Fruit fly (Drosophila melanogaster) whole organism, embryonic: ENCODE measurements around the gene Uba4.

Experiments used
- BEAF-32 ChIP-seq: fragments of 200-800 bp; sonication (Bioruptor generic); optimal IDR thresholded peaks from 3 replicates; lab custom pipeline; 2017; ENCODE audit warnings: missing biosample characterization, missing genetic modification characterization, mild to moderate bottlenecking, moderate library complexity, missing genetic modification reagents
- CG10366 ChIP-seq: fragments of 200-800 bp; sonication (Bioruptor generic); IDR thresholded peaks from 2 replicates; pipeline ENCODE4 v1.3.6; 2022; ENCODE audit warnings: missing biosample characterization, missing genetic modification characterization
- CG10462 ChIP-seq: fragments of 200-800 bp; sonication (Bioruptor generic); optimal IDR thresholded peaks from 2 replicates; lab custom pipeline; 2016; ENCODE audit warnings: missing biosample characterization, missing genetic modification characterization
- CG11456 ChIP-seq: fragments of 200-800 bp; sonication (Bioruptor generic); IDR thresholded peaks from 3 replicates; pipeline ENCODE4 v1.3.6; 2022; ENCODE audit warnings: missing biosample characterization, missing genetic modification characterization
- CG12942 ChIP-seq: fragments of 200-800 bp; sonication (Bioruptor generic); optimal IDR thresholded peaks from 3 replicates; lab custom pipeline; 2016; ENCODE audit warnings: missing biosample characterization, missing genetic modification characterization
- CG15696 ChIP-seq: fragments of 200-800 bp; sonication (Bioruptor generic); optimal IDR thresholded peaks from 2 replicates; lab custom pipeline; 2019; ENCODE audit warnings: missing biosample characterization, mild to moderate bottlenecking, missing genetic modification characterization, moderate library complexity
- CG18011 ChIP-seq: fragments of 200-800 bp; sonication (Bioruptor generic); optimal IDR thresholded peaks from 2 replicates; lab custom pipeline; 2017; ENCODE audit warnings: missing biosample characterization, missing genetic modification characterization, mild to moderate bottlenecking, moderate library complexity, missing genotype
- CG18764 ChIP-seq: fragments of 200-800 bp; sonication (Bioruptor generic); optimal IDR thresholded peaks from 3 replicates; lab custom pipeline; 2016; ENCODE audit warnings: missing biosample characterization, missing genetic modification characterization
- CG2116 ChIP-seq: fragments of 200-800 bp; sonication (Bioruptor generic); optimal IDR thresholded peaks from 3 replicates; lab custom pipeline; 2018; ENCODE audit warnings: missing biosample characterization, mild to moderate bottlenecking, missing genetic modification characterization
- CG30403 ChIP-seq: fragments of 200-800 bp; sonication (Bioruptor generic); optimal IDR thresholded peaks from 3 replicates; lab custom pipeline; 2016; ENCODE audit warnings: missing biosample characterization, missing genetic modification characterization
- CG31441 ChIP-seq: fragments of 200-800 bp; sonication (Bioruptor generic); IDR thresholded peaks from 2 replicates; pipeline ENCODE4 v1.3.6; 2022; ENCODE audit warnings: missing biosample characterization, missing genetic modification characterization
- CG3995 ChIP-seq: fragments of 200-800 bp; sonication (Bioruptor generic); optimal IDR thresholded peaks from 3 replicates; lab custom pipeline; 2016; ENCODE audit warnings: missing biosample characterization, missing genetic modification characterization
- CG6765 ChIP-seq: fragments of 200-800 bp; sonication (Bioruptor generic); optimal IDR thresholded peaks from 3 replicates; lab custom pipeline; 2017; ENCODE audit warnings: missing biosample characterization, mild to moderate bottlenecking, missing genetic modification characterization
- CG7745 ChIP-seq: fragments of 200-800 bp; sonication (Bioruptor generic); optimal IDR thresholded peaks from 2 replicates; lab custom pipeline; 2018; ENCODE audit warnings: missing biosample characterization, mild to moderate bottlenecking, missing genetic modification characterization, moderate library complexity
- CHES-1-like ChIP-seq: fragments of 200-800 bp; sonication (Bioruptor generic); optimal IDR thresholded peaks from 2 replicates; lab custom pipeline; 2016; ENCODE audit warnings: missing biosample characterization, missing genetic modification characterization
- Chrac-16 ChIP-seq: fragments of 200-800 bp; sonication (Bioruptor generic); optimal IDR thresholded peaks from 3 replicates; lab custom pipeline; 2016; ENCODE audit warnings: missing biosample characterization, missing genetic modification characterization
- Doc3 ChIP-seq: fragments of 200-800 bp; sonication (Bioruptor generic); IDR thresholded peaks from 3 replicates; pipeline ENCODE4 v1.3.6; 2022; ENCODE audit warnings: missing biosample characterization, missing genetic modification characterization; ENCODE audit not compliant: partially characterized antibody
- Dp ChIP-seq: fragments of 200-800 bp; sonication (Bioruptor generic); optimal IDR thresholded peaks from 2 replicates; lab custom pipeline; 2018; ENCODE audit warnings: missing biosample characterization, mild to moderate bottlenecking, missing genetic modification characterization, moderate library complexity
- Dref ChIP-seq: fragments of 200-800 bp; sonication (Bioruptor generic); IDR thresholded peaks from 2 replicates; pipeline ENCODE4 v1.3.6; 2022; ENCODE audit warnings: missing biosample characterization, missing genetic modification characterization
- Ets97D ChIP-seq: fragments of 200-800 bp; sonication (Bioruptor generic); optimal IDR thresholded peaks from 3 replicates; lab custom pipeline; 2016; ENCODE audit warnings: missing biosample characterization, missing genetic modification characterization
- HLH4C ChIP-seq: fragments of 200-800 bp; sonication (Bioruptor generic); IDR thresholded peaks from 3 replicates; pipeline ENCODE4 v1.3.6; 2022; ENCODE audit warnings: missing biosample characterization, missing genetic modification characterization; ENCODE audit not compliant: partially characterized antibody
- Hey ChIP-seq: fragments of 200-800 bp; sonication (Bioruptor generic); optimal IDR thresholded peaks from 3 replicates; lab custom pipeline; 2018; ENCODE audit warnings: missing biosample characterization, mild to moderate bottlenecking, missing genetic modification characterization
- Lim3 ChIP-seq: fragments of 200-800 bp; sonication (Bioruptor generic); IDR thresholded peaks from 2 replicates; pipeline ENCODE4 v1.3.6; 2022; ENCODE audit warnings: missing biosample characterization, missing genetic modification characterization
- Myb ChIP-seq: fragments of 200-800 bp; sonication (Bioruptor generic); optimal IDR thresholded peaks from 2 replicates; lab custom pipeline; 2016; ENCODE audit warnings: missing biosample characterization, missing genetic modification characterization
- Opbp ChIP-seq: fragments of 200-800 bp; sonication (Bioruptor generic); IDR thresholded peaks from 3 replicates; pipeline ENCODE4 v1.3.6; 2022; ENCODE audit warnings: missing biosample characterization, missing genetic modification characterization; ENCODE audit not compliant: partially characterized antibody
- TFAM ChIP-seq: fragments of 200-800 bp; sonication (Bioruptor generic); optimal IDR thresholded peaks from 2 replicates; lab custom pipeline; 2017; ENCODE audit warnings: missing biosample characterization, missing genetic modification characterization, inconsistent platforms
- Xbp1 ChIP-seq: fragments of 200-800 bp; sonication (Bioruptor generic); optimal IDR thresholded peaks from 3 replicates; lab custom pipeline; 2016; ENCODE audit warnings: missing biosample characterization, mild to moderate bottlenecking, missing genetic modification characterization
- YL-1 ChIP-seq: fragments of 200-800 bp; sonication (Bioruptor generic); optimal IDR thresholded peaks from 3 replicates; lab custom pipeline; 2017; ENCODE audit warnings: missing biosample characterization, mild to moderate bottlenecking, missing genetic modification characterization
- ase ChIP-seq: fragments of 200-800 bp; sonication (Bioruptor generic); IDR thresholded peaks from 3 replicates; pipeline ENCODE4 v1.3.6; 2022; ENCODE audit warnings: missing biosample characterization, missing genetic modification characterization
- az2 ChIP-seq: fragments of 200-800 bp; sonication (Bioruptor generic); optimal IDR thresholded peaks from 3 replicates; lab custom pipeline; 2016; ENCODE audit warnings: missing biosample characterization, missing genetic modification characterization
- cas ChIP-seq: fragments of 200-800 bp; sonication (Bioruptor generic); IDR thresholded peaks from 2 replicates; pipeline ENCODE4 v1.3.6; 2022; ENCODE audit warnings: missing biosample characterization, missing genetic modification characterization
- crp ChIP-seq, 2 experiments: fragments of 200-800 bp; sonication (Bioruptor generic); optimal IDR thresholded peaks; 2 replicates in 1 of 2; 3 replicates in 1 of 2; lab custom pipeline; 2017; ENCODE audit warnings: missing biosample characterization in 2 of 2, missing genetic modification characterization in 2 of 2, mild to moderate bottlenecking in 1 of 2, moderate library complexity in 1 of 2
- fd3F ChIP-seq: fragments of 200-800 bp; sonication (Bioruptor generic); optimal IDR thresholded peaks from 2 replicates; lab custom pipeline; 2018; ENCODE audit warnings: missing biosample characterization, mild to moderate bottlenecking, missing genetic modification characterization, moderate library complexity
- fd64A ChIP-seq: fragments of 200-800 bp; sonication (Bioruptor generic); optimal IDR thresholded peaks from 3 replicates; lab custom pipeline; 2018; ENCODE audit warnings: missing biosample characterization, mild to moderate bottlenecking, missing genetic modification characterization
- gem ChIP-seq: fragments of 200-800 bp; sonication (Bioruptor generic); optimal IDR thresholded peaks from 2 replicates; lab custom pipeline; 2019; ENCODE audit warnings: missing biosample characterization, mild to moderate bottlenecking, missing genetic modification characterization, moderate library complexity
- grau ChIP-seq: fragments of 200-800 bp; optimal IDR thresholded peaks from 3 replicates; lab custom pipeline; 2019; ENCODE audit warnings: missing biosample characterization, mild to moderate bottlenecking, missing genetic modification characterization, moderate library complexity
- gsb-n ChIP-seq: fragments of 200-800 bp; sonication (Bioruptor generic); optimal IDR thresholded peaks from 3 replicates; lab custom pipeline; 2018; ENCODE audit warnings: missing biosample characterization, mild to moderate bottlenecking, missing genetic modification characterization
- hbn ChIP-seq: fragments of 200-800 bp; sonication (Bioruptor generic); IDR thresholded peaks from 2 replicates; pipeline ENCODE4 v1.3.6; 2022; ENCODE audit warnings: missing biosample characterization, missing genetic modification characterization; ENCODE audit not compliant: partially characterized antibody
- lilli ChIP-seq: fragments of 200-800 bp; sonication (Bioruptor generic); optimal IDR thresholded peaks from 3 replicates; lab custom pipeline; 2016; ENCODE audit warnings: missing biosample characterization, missing genetic modification characterization
- otp ChIP-seq: fragments of 200-800 bp; sonication (Bioruptor generic); IDR thresholded peaks from 3 replicates; pipeline ENCODE4, ENCODE4 v1.3.6; 2022; ENCODE audit warnings: missing biosample characterization, missing genetic modification characterization
- p53 ChIP-seq: fragments of 200-800 bp; sonication (Bioruptor generic); optimal IDR thresholded peaks from 2 replicates; lab custom pipeline; 2016; ENCODE audit warnings: missing biosample characterization, missing genetic modification characterization
- pum ChIP-seq: fragments of 200-800 bp; sonication (Bioruptor generic); optimal IDR thresholded peaks from 2 replicates; lab custom pipeline; 2016; ENCODE audit warnings: missing biosample characterization, missing genetic modification characterization
- rib ChIP-seq: fragments of 200-800 bp; sonication (Bioruptor generic); IDR thresholded peaks from 2 replicates; pipeline ENCODE4 v1.3.6; 2022; ENCODE audit warnings: missing biosample characterization, missing genetic modification characterization
- sens ChIP-seq: fragments of 200-800 bp; sonication (Bioruptor generic); peaks from one replicate; lab custom pipeline; 2016; ENCODE audit warnings: missing biosample characterization, missing genetic modification characterization
- slou ChIP-seq: fragments of 200-800 bp; sonication (Bioruptor generic); optimal IDR thresholded peaks from 3 replicates; lab custom pipeline; 2016; ENCODE audit warnings: missing biosample characterization, missing genetic modification characterization
- stwl ChIP-seq: fragments of 200-800 bp; sonication (Bioruptor generic); optimal IDR thresholded peaks from 3 replicates; lab custom pipeline; 2018; ENCODE audit warnings: missing biosample characterization, mild to moderate bottlenecking, missing genetic modification characterization, moderate library complexity
- tap ChIP-seq: fragments of 200-800 bp; optimal IDR thresholded peaks from 3 replicates; lab custom pipeline; 2019; ENCODE audit warnings: missing biosample characterization, mild to moderate bottlenecking, missing genetic modification characterization, moderate library complexity
- tx ChIP-seq: fragments of 200-800 bp; sonication (Bioruptor generic); optimal IDR thresholded peaks from 2 replicates; lab custom pipeline; 2016; ENCODE audit warnings: missing biosample characterization, missing genetic modification characterization
- vvl ChIP-seq: fragments of 200-800 bp; sonication (Bioruptor generic); IDR thresholded peaks from 2 replicates; pipeline ENCODE4 v1.3.6; 2022; ENCODE audit warnings: missing biosample characterization, missing genetic modification characterization
- z ChIP-seq: fragments of 200-800 bp; sonication (Bioruptor generic); IDR thresholded peaks from 3 replicates; pipeline ENCODE4 v1.3.6; 2022; ENCODE audit warnings: missing biosample characterization, missing genetic modification characterization
- zen2 ChIP-seq: fragments of 200-800 bp; sonication (Bioruptor generic); IDR thresholded peaks from 3 replicates; pipeline ENCODE4 v1.3.6; 2022; ENCODE audit warnings: missing biosample characterization, missing genetic modification characterization; ENCODE audit not compliant: partially characterized antibody

The Uba4 gene

DNA sequence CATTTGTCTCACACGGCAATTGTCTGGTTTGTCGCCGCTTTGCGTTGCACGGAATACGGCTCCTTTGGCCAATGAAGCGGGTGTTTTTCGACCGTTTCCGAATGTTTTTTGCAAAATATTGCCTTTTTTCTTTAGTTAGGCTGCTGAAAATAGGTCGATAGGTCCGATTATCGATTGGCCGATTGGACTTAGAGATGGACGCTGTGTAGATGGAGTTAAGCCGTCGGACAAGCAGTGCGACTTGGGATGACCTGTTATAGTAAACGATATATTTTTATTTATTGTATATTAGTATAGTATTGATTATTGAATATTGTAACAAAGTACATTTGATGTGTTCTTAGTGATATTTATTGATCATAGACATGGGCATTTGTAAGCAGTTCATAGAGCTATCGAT, 11.1 kb downstream of the Uba4 start, which contains the start of the genes lmgA and lmgB (continued):
- TF ChIP-seq az2: peak; percentile 45
- no peak for TF ChIP-seq Lim3 (GFP tag; lab: Robert Waterston, UW)
- TF ChIP-seq slou (GFP tag; lab: Kevin White, UChicago): peak; percentile 1
- peak; percentile 16; the same call in 1 of the 3 replicates for TF ChIP-seq CG11456
- peak; percentile 87 for TF ChIP-seq BEAF-32 (GFP tag; lab: Kevin White, UChicago)
- no peak for TF ChIP-seq Hey (tag; lab: Kevin White, UChicago)
- TF ChIP-seq crp (GFP tag; optimal IDR thresholded peaks at IDR 0.05; lab: Kevin White, UChicago): peak in 1 of 2 experiments; percentile 48
- TF ChIP-seq CHES-1-like (GFP tag; lab: Kevin White, UChicago): no peak
- peak; percentile 49; the same call in 1 of the 2 replicates for TF ChIP-seq rib
- TF ChIP-seq CG6765 (GFP tag; lab: Kevin White, UChicago): no peak
- peak; percentile 41; the same call in 1 of the 2 replicates for TF ChIP-seq vvl (GFP tag; lab: Robert Waterston, UW)
- TF ChIP-seq CG2116 (GFP tag; lab: Kevin White, UChicago): peak; percentile 95
- TF ChIP-seq gsb-n (tag; lab: Kevin White, UChicago): no peak
- peak; percentile 76 for TF ChIP-seq zen2 (GFP tag; lab: Robert Waterston, UW)
- peak; percentile 97 for TF ChIP-seq Dref
- peak; percentile 60 for TF ChIP-seq gem (tag; lab: Kevin White, UChicago)
- peak; percentile 21 for TF ChIP-seq CG18764 (GFP tag; lab: Kevin White, UChicago)
- TF ChIP-seq CG7745 (tag; lab: Kevin White, UChicago): no peak
- TF ChIP-seq CG10366 (GFP tag; lab: Robert Waterston, UW): no peak
- TF ChIP-seq CG30403 (GFP tag; lab: Kevin White, UChicago): peak; percentile 61
- no peak for TF ChIP-seq tx (GFP tag; lab: Kevin White, UChicago)
- TF ChIP-seq cas (GFP tag; lab: Robert Waterston, UW): peak; percentile 26; the same call in 1 of the 2 replicates
- TF ChIP-seq CG31441 (GFP tag; lab: Robert Waterston, UW): peak; percentile 45; the same call in 1 of the 2 replicates
- peak; percentile 41 for TF ChIP-seq Chrac-16 (GFP tag; lab: Kevin White, UChicago)
- TF ChIP-seq grau (tag; lab: Kevin White, UChicago): peak; percentile 35
- TF ChIP-seq stwl: peak; percentile 88
- peak; percentile 72 for TF ChIP-seq hbn (GFP tag; lab: Robert Waterston, UW)
- no peak for TF ChIP-seq tap (tag; lab: Kevin White, UChicago)
- peak; percentile 97 for TF ChIP-seq HLH4C (GFP tag; lab: Robert Waterston, UW)
- TF ChIP-seq p53 (GFP tag; lab: Kevin White, UChicago): no peak
- TF ChIP-seq Doc3 (GFP tag; lab: Robert Waterston, UW): peak; percentile 79
- peak; percentile 73 for TF ChIP-seq CG3995
- TF ChIP-seq Dp: peak; percentile 96
- TF ChIP-seq Ets97D (GFP tag; lab: Kevin White, UChicago): no peak
- peak; percentile 16 for TF ChIP-seq CG15696 (tag; lab: Kevin White, UChicago)
- no peak for TF ChIP-seq CG10462
- TF ChIP-seq Myb (GFP tag; lab: Kevin White, UChicago): peak; percentile 11
- TF ChIP-seq CG18011 (GFP tag; lab: Kevin White, UChicago): peak; percentile 35
- peak; percentile 52 for TF ChIP-seq YL-1 (GFP tag; lab: Kevin White, UChicago)
- TF ChIP-seq otp (GFP tag; lab: Robert Waterston, UW): no peak
- peak; percentile 51 for TF ChIP-seq CG12942 (GFP tag; lab: Kevin White, UChicago)
- TF ChIP-seq ase (GFP tag; lab: Robert Waterston, UW): no peak
- peak; percentile 88 for TF ChIP-seq Opbp (GFP tag; lab: Robert Waterston, UW)
- TF ChIP-seq z (GFP tag; lab: Robert Waterston, UW): no peak
- TF ChIP-seq lilli (GFP tag; lab: Kevin White, UChicago): peak; percentile 70
- no peak for TF ChIP-seq TFAM (GFP tag; lab: Kevin White, UChicago)
- TF ChIP-seq Xbp1 (GFP tag; lab: Kevin White, UChicago): peak; percentile 72
- TF ChIP-seq fd3F (GFP tag; lab: Kevin White, UChicago): no peak
- no peak for TF ChIP-seq pum (GFP tag; lab: Kevin White, UChicago)
- TF ChIP-seq fd64A (GFP tag; lab: Kevin White, UChicago): no peak
- TF ChIP-seq sens (GFP tag; lab: Kevin White, UChicago): peak; percentile 22
